Fruit fly (Drosophila melanogaster): ENCODE data around the gene mbm.

- TF ChIP-seq br (GFP tag; optimal IDR thresholded peaks at IDR 0.05) (no peak), Dfd (GFP tag; optimal IDR thresholded peaks at IDR 0.05) (no peak), brk (GFP tag; optimal IDR thresholded peaks at IDR 0.05) (no peak), Vsx2 (GFP tag; optimal IDR thresholded peaks at IDR 0.05; ENCODE audit: partially characterized antibody) (no peak), woc (GFP tag; optimal IDR thresholded peaks at IDR 0.05) (no peak), lola (GFP tag; optimal IDR thresholded peaks at IDR 0.05) (no peak), CG9705 (GFP tag; optimal IDR thresholded peaks at IDR 0.05) (no peak), sage (GFP tag; optimal IDR thresholded peaks at IDR 0.05) (no peak), Rel (GFP tag; optimal IDR thresholded peaks at IDR 0.05) (no peak), Rel (tag; optimal IDR thresholded peaks at IDR 0.05) (no peak), Hr83 (GFP tag; optimal IDR thresholded peaks at IDR 0.05; ENCODE audit: poor library complexity, severe bottlenecking) (no peak), psq (GFP tag; optimal IDR thresholded peaks at IDR 0.05) (no peak), pan (optimal IDR thresholded peaks at IDR 0.05) (no peak), h (GFP tag; optimal IDR thresholded peaks at IDR 0.05) (no peak)
Measured at dm6 chr2L:252174-252573, 21.3 kb downstream of the mbm start, which contains the start of gene Rpp30.

All from whole organism, wandering third instar larva.